Fruit fly (Drosophila melanogaster) whole organism, embryonic: ENCODE results near the gene CG15429.

Source experiments
- Antp ChIP-seq: fragments of 200-800 bp; sonication (Bioruptor generic); optimal IDR thresholded peaks from 3 replicates; lab custom pipeline; 2016; ENCODE audit warnings: missing biosample characterization, missing genetic modification characterization
- CG10274 ChIP-seq: fragments of 200-800 bp; sonication (Bioruptor generic); optimal IDR thresholded peaks from 3 replicates; lab custom pipeline; 2017; ENCODE audit warnings: missing biosample characterization, mild to moderate bottlenecking, missing genetic modification characterization
- CG10462 ChIP-seq: fragments of 200-800 bp; sonication (Bioruptor generic); optimal IDR thresholded peaks from 2 replicates; lab custom pipeline; 2016; ENCODE audit warnings: missing biosample characterization, missing genetic modification characterization
- CG11398 ChIP-seq: fragments of 200-800 bp; sonication (Bioruptor generic); optimal IDR thresholded peaks from 2 replicates; lab custom pipeline; 2016; ENCODE audit warnings: missing biosample characterization, missing genetic modification characterization
- CG12659 ChIP-seq: fragments of 200-800 bp; sonication (Bioruptor generic); optimal IDR thresholded peaks from 3 replicates; lab custom pipeline; 2017; ENCODE audit warnings: mild to moderate bottlenecking, missing biosample characterization, missing genetic modification reagents, missing genetic modification characterization
- CG13424 ChIP-seq: fragments of 200-800 bp; sonication (Bioruptor generic); optimal IDR thresholded peaks from 2 replicates; lab custom pipeline; 2019; ENCODE audit warnings: missing biosample characterization, mild to moderate bottlenecking, missing genetic modification characterization, moderate library complexity
- CG13775 ChIP-seq: fragments of 200-800 bp; sonication (Bioruptor generic); optimal IDR thresholded peaks from 3 replicates; lab custom pipeline; 2017; ENCODE audit warnings: missing biosample characterization, mild to moderate bottlenecking, missing genetic modification characterization
- CG14050 ChIP-seq: fragments of 200-800 bp; sonication (Bioruptor generic); IDR thresholded peaks from 3 replicates; pipeline ENCODE4 v1.3.6; 2022; ENCODE audit warnings: missing biosample characterization, missing genetic modification characterization
- CG15601 ChIP-seq: fragments of 200-800 bp; sonication (Bioruptor generic); optimal IDR thresholded peaks from 3 replicates; lab custom pipeline; 2019; ENCODE audit warnings: missing biosample characterization, mild to moderate bottlenecking, missing genetic modification characterization, moderate library complexity
- CG1603 ChIP-seq: fragments of 200-800 bp; sonication (Bioruptor generic); optimal IDR thresholded peaks from 2 replicates; lab custom pipeline; 2019; ENCODE audit warnings: missing biosample characterization, mild to moderate bottlenecking, missing genetic modification characterization, moderate library complexity
- CG17385 ChIP-seq: fragments of 200-800 bp; sonication (Bioruptor generic); optimal IDR thresholded peaks from 3 replicates; lab custom pipeline; 2018; ENCODE audit warnings: missing biosample characterization, mild to moderate bottlenecking, missing genetic modification characterization
- CG17829 ChIP-seq: fragments of 200-800 bp; optimal IDR thresholded peaks from 2 replicates; lab custom pipeline; 2019; ENCODE audit warnings: missing biosample characterization, mild to moderate bottlenecking, missing genetic modification characterization, moderate library complexity
- CG18764 ChIP-seq: fragments of 200-800 bp; sonication (Bioruptor generic); optimal IDR thresholded peaks from 3 replicates; lab custom pipeline; 2016; ENCODE audit warnings: missing biosample characterization, missing genetic modification characterization
- CG3065 ChIP-seq: fragments of 200-800 bp; sonication (Bioruptor generic); optimal IDR thresholded peaks from 2 replicates; lab custom pipeline; 2016; ENCODE audit warnings: missing biosample characterization, missing genetic modification characterization
- CG3163 ChIP-seq: fragments of 200-800 bp; sonication (Bioruptor generic); optimal IDR thresholded peaks from 3 replicates; lab custom pipeline; 2016; ENCODE audit warnings: missing biosample characterization, missing genetic modification characterization
- CG3995 ChIP-seq: fragments of 200-800 bp; sonication (Bioruptor generic); optimal IDR thresholded peaks from 3 replicates; lab custom pipeline; 2016; ENCODE audit warnings: missing biosample characterization, missing genetic modification characterization
- CG4820 ChIP-seq: fragments of 200-800 bp; sonication (Bioruptor generic); optimal IDR thresholded peaks from 3 replicates; lab custom pipeline; 2016; ENCODE audit warnings: missing biosample characterization, missing genetic modification characterization
- CG7372 ChIP-seq: fragments of 200-800 bp; sonication (Bioruptor generic); IDR thresholded peaks from 2 replicates; pipeline ENCODE4 v1.3.6; 2022; ENCODE audit warnings: missing biosample characterization, missing genetic modification characterization
- CG8388 ChIP-seq: fragments of 200-800 bp; sonication (Bioruptor generic); optimal IDR thresholded peaks from 2 replicates; lab custom pipeline; 2019; ENCODE audit warnings: missing biosample characterization, mild to moderate bottlenecking, missing genetic modification characterization, moderate library complexity
- CoRest ChIP-seq: fragments of 200-800 bp; sonication (Bioruptor generic); optimal IDR thresholded peaks from 3 replicates; lab custom pipeline; 2018; ENCODE audit warnings: missing biosample characterization, mild to moderate bottlenecking, missing genetic modification characterization, moderate library complexity
- D19A ChIP-seq: fragments of 200-800 bp; optimal IDR thresholded peaks from 3 replicates; lab custom pipeline; 2019; ENCODE audit warnings: missing biosample characterization, mild to moderate bottlenecking, missing genetic modification characterization, moderate library complexity
- Dip2 ChIP-seq: fragments of 200-800 bp; sonication (Bioruptor generic); IDR thresholded peaks from 2 replicates; pipeline ENCODE4 v1.3.6; 2022; ENCODE audit warnings: missing biosample characterization, missing genetic modification characterization
- Drgx ChIP-seq: fragments of 200-800 bp; sonication (Bioruptor generic); IDR thresholded peaks from 2 replicates; pipeline ENCODE4 v1.3.6; 2022; ENCODE audit warnings: missing biosample characterization, missing genetic modification characterization
- E2f1 ChIP-seq: fragments of 200-800 bp; sonication (Bioruptor generic); IDR thresholded peaks from 2 replicates; pipeline ENCODE4 v1.3.6; 2022; ENCODE audit warnings: missing biosample characterization, missing genetic modification characterization
- E2f2 ChIP-seq: fragments of 200-800 bp; sonication (Bioruptor generic); IDR thresholded peaks from 2 replicates; pipeline ENCODE4 v1.3.6; 2022; ENCODE audit warnings: missing biosample characterization, missing genetic modification characterization
- HLH3B ChIP-seq: fragments of 200-800 bp; sonication (Bioruptor generic); IDR thresholded peaks from 2 replicates; pipeline ENCODE4 v1.3.6; 2022; ENCODE audit warnings: missing biosample characterization, missing genetic modification characterization
- Hmr ChIP-seq: fragments of 200-800 bp; sonication (Bioruptor generic); optimal IDR thresholded peaks from 3 replicates; lab custom pipeline; 2017; ENCODE audit warnings: mild to moderate bottlenecking, missing biosample characterization, missing genetic modification reagents, missing genetic modification characterization
- Hsf ChIP-seq: fragments of 200-800 bp; sonication (Bioruptor generic); optimal IDR thresholded peaks from 3 replicates; lab custom pipeline; 2016; ENCODE audit warnings: missing biosample characterization, missing genetic modification characterization
- Jarid2 ChIP-seq: fragments of 200-800 bp; sonication (Bioruptor generic); optimal IDR thresholded peaks from 3 replicates; lab custom pipeline; 2017; ENCODE audit warnings: mild to moderate bottlenecking, missing biosample characterization, missing genetic modification reagents, missing genetic modification characterization
- Max ChIP-seq: fragments of 200-800 bp; sonication (Bioruptor generic); optimal IDR thresholded peaks from 2 replicates; lab custom pipeline; 2016; ENCODE audit warnings: missing biosample characterization, mild to moderate bottlenecking, missing genetic modification characterization
- Oaz ChIP-seq: fragments of 200-800 bp; sonication (Bioruptor generic); IDR thresholded peaks from 2 replicates; pipeline ENCODE4 v1.3.6; 2022; ENCODE audit warnings: missing biosample characterization, missing genetic modification characterization
- Pdp1 ChIP-seq, 2 experiments: fragments of 200-800 bp; sonication (Bioruptor generic); optimal IDR thresholded peaks; 3 replicates each; lab custom pipeline; 2016; ENCODE audit warnings: missing biosample characterization in 2 of 2, missing genetic modification characterization in 2 of 2, mild to moderate bottlenecking in 1 of 2, moderate library complexity in 1 of 2
- Ptx1 ChIP-seq: fragments of 200-800 bp; sonication (Bioruptor generic); IDR thresholded peaks from 2 replicates; pipeline ENCODE4 v1.3.6; 2022; ENCODE audit warnings: missing biosample characterization, missing genetic modification characterization
- Side ChIP-seq: fragments of 200-800 bp; sonication (Bioruptor generic); optimal IDR thresholded peaks from 2 replicates; lab custom pipeline; 2016; ENCODE audit warnings: missing biosample characterization, missing genetic modification characterization
- Sry-β ChIP-seq: fragments of 200-800 bp; sonication (Bioruptor generic); optimal IDR thresholded peaks from 2 replicates; lab custom pipeline; 2018; ENCODE audit warnings: missing biosample characterization, mild to moderate bottlenecking, missing genetic modification characterization, moderate library complexity
- ash1 ChIP-seq: fragments of 200-800 bp; sonication (Bioruptor generic); optimal IDR thresholded peaks from 2 replicates; lab custom pipeline; 2018; ENCODE audit warnings: missing biosample characterization, mild to moderate bottlenecking, missing genetic modification characterization
- bab2 ChIP-seq: fragments of 200-800 bp; sonication (Bioruptor generic); optimal IDR thresholded peaks from 2 replicates; lab custom pipeline; 2016; ENCODE audit warnings: missing biosample characterization, missing genetic modification characterization
- bsh ChIP-seq, 2 experiments: fragments of 200-800 bp; sonication (Bioruptor generic); optimal IDR thresholded peaks; 2 replicates each; lab custom pipeline; 2017 to 2018; ENCODE audit warnings: mild to moderate bottlenecking in 2 of 2, missing biosample characterization in 2 of 2, missing genetic modification characterization in 2 of 2, moderate library complexity in 1 of 2
- chn ChIP-seq: fragments of 200-800 bp; sonication (Bioruptor generic); optimal IDR thresholded peaks from 2 replicates; lab custom pipeline; 2016; ENCODE audit warnings: missing biosample characterization, missing genetic modification characterization
- crol ChIP-seq: fragments of 200-800 bp; sonication (Bioruptor generic); IDR thresholded peaks from 2 replicates; pipeline ENCODE4 v1.3.6; 2022; ENCODE audit warnings: missing biosample characterization, missing genetic modification characterization
- dimm ChIP-seq: fragments of 200-800 bp; sonication (Bioruptor generic); IDR thresholded peaks from 2 replicates; pipeline ENCODE4 v1.3.6; 2022; ENCODE audit warnings: missing biosample characterization, missing genetic modification characterization
- fu2 ChIP-seq: fragments of 200-800 bp; sonication (Bioruptor generic); optimal IDR thresholded peaks from 2 replicates; lab custom pipeline; 2016; ENCODE audit warnings: missing biosample characterization, missing genetic modification characterization
- gce ChIP-seq: fragments of 200-800 bp; sonication (Bioruptor generic); IDR thresholded peaks from 3 replicates; pipeline ENCODE4 v1.3.6; 2022; ENCODE audit warnings: missing biosample characterization, missing genetic modification characterization
- gcm2 ChIP-seq: fragments of 200-800 bp; sonication (Bioruptor generic); optimal IDR thresholded peaks from 2 replicates; lab custom pipeline; 2016; ENCODE audit warnings: missing biosample characterization, missing genetic modification characterization
- mirr ChIP-seq: fragments of 200-800 bp; sonication (Bioruptor generic); optimal IDR thresholded peaks from 3 replicates; lab custom pipeline; 2018; ENCODE audit warnings: missing biosample characterization, mild to moderate bottlenecking, missing genetic modification characterization
- onecut ChIP-seq: fragments of 200-800 bp; sonication (Bioruptor generic); IDR thresholded peaks from 2 replicates; pipeline ENCODE4 v1.3.6; 2022; ENCODE audit warnings: missing biosample characterization, missing genetic modification characterization
- peb ChIP-seq: fragments of 200-800 bp; sonication (Bioruptor generic); IDR thresholded peaks from 2 replicates; pipeline ENCODE4 v1.3.6; 2022; ENCODE audit warnings: missing biosample characterization, missing genetic modification characterization
- pum ChIP-seq: fragments of 200-800 bp; sonication (Bioruptor generic); optimal IDR thresholded peaks from 2 replicates; lab custom pipeline; 2016; ENCODE audit warnings: missing biosample characterization, missing genetic modification characterization
- run ChIP-seq: fragments of 200-800 bp; sonication (Bioruptor generic); optimal IDR thresholded peaks from 3 replicates; lab custom pipeline; 2018; ENCODE audit warnings: missing biosample characterization, mild to moderate bottlenecking, missing genetic modification characterization
- wor ChIP-seq: fragments of 200-800 bp; sonication (Bioruptor generic); IDR thresholded peaks from 2 replicates; pipeline ENCODE4 v1.3.6; 2022; ENCODE audit warnings: missing biosample characterization, missing genetic modification characterization

Gene CG15429

dm6 chr2L:4332962-4333757 is 19.6 kb upstream of the CG15429 start (continued):
- TF ChIP-seq CG14050 (GFP tag; lab: Robert Waterston, UW) (peak; percentile 84), CG17385 (GFP tag; lab: Kevin White, UChicago) (peak; percentile 63), peb (GFP tag; lab: Robert Waterston, UW) (no peak), CG11398 (peak; percentile 82), CG15601 (peak; percentile 53), HLH3B (peak; percentile 89), Sry-β (GFP tag; lab: Kevin White, UChicago) (peak; percentile 93), CG1603 (tag; lab: Kevin White, UChicago) (peak; percentile 77), Antp (peak; percentile 92), CG17829 (peak; percentile 75), E2f1 (peak; percentile 76), E2f2 (GFP tag; lab: Robert Waterston, UW) (peak; percentile 61; the same call in 1 of the 2 replicates), CG3163 (peak; percentile 58), Dip2 (GFP tag; lab: Robert Waterston, UW) (no peak), Jarid2 (GFP tag; lab: Kevin White, UChicago) (peak; percentile 45), D19A (peak; percentile 71), Hsf (GFP tag; lab: Kevin White, UChicago) (peak; percentile 89), gcm2 (GFP tag; lab: Kevin White, UChicago) (peak; percentile 32), Pdp1 (GFP tag; optimal IDR thresholded peaks at IDR 0.05; lab: Kevin White, UChicago) (peak; percentile 78 to 79), Drgx (GFP tag; lab: Robert Waterston, UW) (peak; percentile 94), wor (GFP tag; lab: Robert Waterston, UW) (peak; percentile 73), CG10274 (GFP tag; lab: Kevin White, UChicago) (peak; percentile 57), CG13775 (GFP tag; lab: Kevin White, UChicago) (peak; percentile 78), Ptx1 (GFP tag; lab: Robert Waterston, UW) (peak; percentile 84), ash1 (GFP tag; lab: Kevin White, UChicago) (no peak), CG7372 (GFP tag; lab: Robert Waterston, UW) (peak; percentile 67), run (tag; lab: Kevin White, UChicago) (peak; percentile 54), fu2 (peak; percentile 62), CG12659 (GFP tag; lab: Kevin White, UChicago) (peak; percentile 83), Oaz (peak; percentile 38), CG3065 (GFP tag; lab: Kevin White, UChicago) (no peak), CG4820 (GFP tag; lab: Kevin White, UChicago) (peak; percentile 78), chn (GFP tag; lab: Kevin White, UChicago) (peak; percentile 56), bsh (GFP tag; optimal IDR thresholded peaks at IDR 0.05; lab: Kevin White, UChicago) (peak; percentile 88 to 97), mirr (GFP tag; lab: Kevin White, UChicago) (peak; percentile 82), bab2 (peak; percentile 85), CG10462 (GFP tag; lab: Kevin White, UChicago) (peak; percentile 46), gce (GFP tag; lab: Robert Waterston, UW) (peak; percentile 53; the same call in 1 of the 3 replicates), CG3995 (GFP tag; lab: Kevin White, UChicago) (peak; percentile 20), Hmr (GFP tag; lab: Kevin White, UChicago) (peak; percentile 75), pum (peak; percentile 77), Max (GFP tag; lab: Kevin White, UChicago) (peak; percentile 75), CG8388 (peak; percentile 80), CoRest (tag; lab: Kevin White, UChicago) (peak; percentile 80), onecut (GFP tag; lab: Robert Waterston, UW) (peak; percentile 66), crol (no peak), CG13424 (tag; lab: Kevin White, UChicago) (peak; percentile 73), CG18764 (GFP tag; lab: Kevin White, UChicago) (peak; percentile 81), dimm (GFP tag; lab: Robert Waterston, UW) (peak; percentile 69), Side (GFP tag; lab: Kevin White, UChicago) (peak; percentile 77)
